Worm (Caenorhabditis elegans): Measurements from ENCODE around the gene cnc-5.

DNA sequence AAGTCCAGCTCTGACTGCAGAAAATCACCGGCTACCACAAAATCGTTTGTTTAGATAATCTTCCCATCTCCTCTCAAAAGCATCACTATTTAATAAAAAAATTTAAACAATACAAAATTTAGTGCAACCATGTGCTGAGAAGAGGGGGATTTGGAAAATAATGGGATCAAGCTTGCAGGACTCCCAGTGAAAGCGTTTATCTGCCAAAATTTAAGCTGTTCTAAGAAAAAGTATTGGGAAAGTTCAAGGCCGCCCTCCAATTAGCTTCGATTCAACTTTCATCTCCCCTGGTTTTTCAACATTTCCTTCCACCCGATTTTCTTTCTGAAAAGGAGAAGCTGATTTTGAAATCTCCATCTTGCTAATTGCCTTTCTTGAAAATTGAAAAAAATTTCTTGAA, 37.1 kb upstream of the cnc-5 start:
- TF ChIP-seq rnt-1 (tag; optimal IDR thresholded peaks at IDR 0.05) (no peak), ama-1 (optimal IDR thresholded peaks at IDR 0.05) (no peak), hlh-30 (tag; optimal IDR thresholded peaks at IDR 0.05; ENCODE audit: insufficient read depth) (no peak), tbx-2 (tag; optimal IDR thresholded peaks at IDR 0.05) (no peak), fkh-6 (tag; optimal IDR thresholded peaks at IDR 0.05) (no peak), dve-1 (tag; optimal IDR thresholded peaks at IDR 0.05) (no peak), dmd-4 (tag; optimal IDR thresholded peaks at IDR 0.05; ENCODE audit: borderline replicate concordance) (no peak), ahr-1 (tag; optimal IDR thresholded peaks at IDR 0.05) (no peak), ceh-34 (tag; optimal IDR thresholded peaks at IDR 0.05) (no peak), C08G9.2 (tag; optimal IDR thresholded peaks at IDR 0.05) (no peak)
